Fruit fly (Drosophila melanogaster) whole organism: ENCODE data around the gene CG7530.

ENCODE experiments used
- CG8478 ChIP-seq: fragments of >200 bp; optimal IDR thresholded peaks from 2 replicates; lab custom pipeline; 2018; ENCODE audit warnings: inconsistent platforms
- Dll ChIP-seq: fragments of >200 bp; optimal IDR thresholded peaks from 2 replicates; lab custom pipeline; 2017
- EcR ChIP-seq, 2 experiments: fragments of >200 bp; optimal IDR thresholded peaks; 2 replicates each; lab custom pipeline; 2017; ENCODE audit warnings: missing biosample characterization in 2 of 2, missing genetic modification characterization in 2 of 2, missing genetic modification reagents in 2 of 2
- pan ChIP-seq: fragments of >200 bp; optimal IDR thresholded peaks from 2 replicates; lab custom pipeline; 2017
- psq ChIP-seq: fragments of >200 bp; optimal IDR thresholded peaks from 2 replicates; lab custom pipeline; 2017
- usp ChIP-seq: fragments of >200 bp; optimal IDR thresholded peaks from 2 replicates; lab custom pipeline; 2017; ENCODE audit warnings: missing biosample characterization, missing genetic modification characterization, mixed read lengths

CG7530 gene

DNA sequence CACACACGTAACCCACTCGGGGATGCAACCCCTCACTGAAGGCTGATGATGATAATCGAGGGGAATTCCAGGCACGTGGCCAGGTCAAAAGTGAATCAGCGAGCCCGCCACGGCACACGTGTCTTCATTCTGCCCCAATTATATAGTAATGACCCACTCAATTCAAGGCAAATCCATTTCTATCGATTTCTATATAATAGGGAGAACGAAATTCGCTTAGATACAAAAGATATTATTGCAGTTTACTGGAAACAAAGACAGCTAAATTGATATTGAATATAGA is 38.4 kb downstream of the CG7530 start:
- TF ChIP-seq psq (lab: Kevin White, UChicago) (no peak), usp (GFP tag; lab: Kevin White, UChicago) (no peak), EcR (GFP tag; optimal IDR thresholded peaks at IDR 0.05; lab: Kevin White, UChicago) (no peak), Dll (lab: Kevin White, UChicago) (no peak), CG8478 (no peak)

DNA sequence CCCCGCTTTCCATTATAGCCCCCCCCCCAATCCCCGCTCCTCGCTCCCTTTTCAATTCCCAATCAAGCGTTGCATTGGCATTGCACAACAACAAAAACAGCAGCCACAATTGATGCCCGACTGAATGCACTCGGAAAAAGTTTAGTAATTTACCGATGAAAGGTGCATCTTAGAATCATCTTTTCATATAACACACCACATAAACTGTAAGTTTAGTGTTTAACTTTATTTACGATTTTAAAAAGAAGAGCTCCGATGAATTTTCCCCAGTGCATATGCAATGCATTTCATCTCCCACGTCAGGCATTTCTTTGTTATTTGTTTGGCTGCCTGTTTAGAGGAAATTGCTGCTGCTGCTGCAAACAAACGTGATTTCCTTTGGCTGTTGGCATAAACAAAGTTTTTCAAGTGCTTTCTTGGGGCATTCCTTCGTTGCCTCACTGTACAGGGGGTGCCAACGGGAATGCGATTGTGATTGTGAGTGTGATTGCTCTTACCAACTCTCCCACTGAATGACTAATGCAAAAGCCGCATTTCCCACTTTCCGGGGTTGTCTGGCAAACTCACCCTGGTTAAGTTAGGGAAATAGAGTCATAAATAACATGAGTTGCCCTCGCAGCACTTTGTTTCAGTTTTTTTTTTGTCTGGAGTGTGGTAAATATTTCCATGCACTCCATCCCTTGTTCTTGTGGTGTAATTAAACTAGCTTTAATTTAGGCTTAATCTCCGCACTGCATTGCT is 38.9 kb downstream of the CG7530 start:
- no peak for TF ChIP-seq usp (GFP tag; lab: Kevin White, UChicago)
- no peak for TF ChIP-seq CG8478
- no peak for TF ChIP-seq Dll (lab: Kevin White, UChicago)
- no peak for TF ChIP-seq pan
- no peak for TF ChIP-seq EcR (GFP tag; optimal IDR thresholded peaks at IDR 0.05; lab: Kevin White, UChicago)
- no peak for TF ChIP-seq psq (lab: Kevin White, UChicago)

DNA sequence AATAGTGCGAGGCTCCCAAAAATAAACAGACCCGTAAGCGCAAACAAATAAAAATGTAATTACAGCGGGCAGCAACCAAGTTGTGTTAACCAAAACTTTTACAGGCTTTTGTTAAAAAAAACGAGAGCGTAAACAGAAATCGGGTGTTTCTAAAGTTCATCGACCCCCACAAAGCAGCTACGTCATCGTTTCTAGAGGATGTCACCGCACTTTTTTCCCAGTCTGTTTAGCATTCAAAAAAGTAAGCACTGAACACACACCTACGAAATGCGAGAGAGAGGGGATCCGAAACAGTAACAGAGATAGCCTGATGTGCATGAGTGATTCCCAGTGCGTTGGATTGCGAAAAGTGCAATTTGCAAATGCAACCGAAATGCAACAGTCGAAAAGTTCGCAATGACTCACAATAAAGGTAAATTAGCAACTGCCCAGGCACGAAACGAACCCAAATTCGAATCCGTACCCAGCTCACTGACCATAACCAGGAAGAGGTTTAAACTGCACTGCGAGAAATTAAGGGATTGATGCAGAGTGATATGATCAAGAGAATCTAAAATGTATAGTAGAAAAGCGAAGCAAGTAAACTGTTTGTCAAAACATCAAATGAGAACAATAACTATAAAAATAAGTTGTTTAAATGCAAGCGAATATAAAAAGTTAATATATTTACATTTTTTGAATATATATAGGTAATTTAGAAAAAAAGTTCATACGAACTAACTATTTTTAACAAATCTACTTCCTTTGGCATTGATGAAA is 40.1 kb downstream of the CG7530 start:
- TF ChIP-seq psq (lab: Kevin White, UChicago), result no peak
- peak; percentile 48 for TF ChIP-seq EcR (GFP tag; optimal IDR thresholded peaks at IDR 0.05; lab: Kevin White, UChicago)

DNA sequence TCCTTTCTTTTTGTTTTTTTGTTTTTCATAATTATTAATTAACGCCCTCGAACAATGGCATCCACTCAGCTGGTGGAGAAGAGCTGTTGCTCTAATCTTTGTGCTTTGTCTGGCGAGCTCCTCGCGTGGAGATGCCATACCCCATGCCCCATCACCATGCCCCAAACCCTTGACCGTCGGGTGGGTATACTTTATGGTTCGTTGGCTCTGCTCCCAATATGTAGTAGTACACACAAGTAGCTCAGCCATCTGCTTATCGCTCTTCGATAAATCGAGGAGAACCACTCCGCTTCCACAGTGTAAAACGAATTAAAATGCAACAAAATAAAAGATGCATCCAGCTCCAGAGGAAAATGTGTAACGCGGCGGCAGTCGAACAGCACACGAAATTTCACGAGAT is 41.2 kb downstream of the CG7530 start:
- peak in 1 of 2 experiments; percentile 9 for TF ChIP-seq EcR (GFP tag; optimal IDR thresholded peaks at IDR 0.05; lab: Kevin White, UChicago)
- no peak for TF ChIP-seq CG8478

DNA sequence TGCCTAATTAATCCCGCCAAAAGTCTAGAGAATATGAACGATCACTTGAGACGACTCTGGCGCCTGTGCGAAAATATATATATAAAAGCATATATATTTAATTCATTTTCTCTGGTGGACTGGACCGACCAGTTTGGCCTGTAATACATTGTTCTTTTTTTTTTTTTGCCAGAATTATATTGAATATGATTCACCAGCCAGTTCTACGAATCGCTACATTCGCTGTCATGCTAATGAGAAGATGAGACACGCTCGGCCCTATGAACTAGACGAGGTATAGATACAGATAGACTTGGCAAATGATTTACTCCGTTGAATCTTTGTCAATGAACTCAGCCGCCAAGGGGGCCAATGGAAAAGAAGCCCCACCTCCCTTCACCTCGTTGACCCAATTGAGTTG is 44.0 kb downstream of the CG7530 start:
- TF ChIP-seq EcR (GFP tag; optimal IDR thresholded peaks at IDR 0.05; lab: Kevin White, UChicago), result no peak

DNA sequence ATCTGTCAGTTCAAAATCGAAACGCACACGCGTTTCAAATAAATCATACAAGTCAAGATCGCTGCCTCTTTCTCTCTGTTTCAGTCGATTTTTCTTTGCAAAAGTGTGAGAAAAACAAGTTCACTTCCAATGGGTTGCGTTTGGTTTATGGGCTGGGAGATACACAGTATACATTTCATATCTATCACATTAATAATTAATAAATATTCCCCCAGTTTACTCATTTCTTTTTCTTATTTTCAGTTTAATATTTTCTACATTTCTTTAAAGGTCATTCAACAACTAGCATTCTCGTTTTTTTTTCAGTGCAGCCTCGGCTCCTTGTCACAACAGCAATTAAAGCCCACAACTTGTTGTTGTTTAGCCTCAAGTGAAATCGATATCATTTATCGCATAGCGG is 47.4 kb downstream of the CG7530 start:
- TF ChIP-seq CG8478 (no peak), psq (lab: Kevin White, UChicago) (no peak), Dll (lab: Kevin White, UChicago) (no peak)

DNA sequence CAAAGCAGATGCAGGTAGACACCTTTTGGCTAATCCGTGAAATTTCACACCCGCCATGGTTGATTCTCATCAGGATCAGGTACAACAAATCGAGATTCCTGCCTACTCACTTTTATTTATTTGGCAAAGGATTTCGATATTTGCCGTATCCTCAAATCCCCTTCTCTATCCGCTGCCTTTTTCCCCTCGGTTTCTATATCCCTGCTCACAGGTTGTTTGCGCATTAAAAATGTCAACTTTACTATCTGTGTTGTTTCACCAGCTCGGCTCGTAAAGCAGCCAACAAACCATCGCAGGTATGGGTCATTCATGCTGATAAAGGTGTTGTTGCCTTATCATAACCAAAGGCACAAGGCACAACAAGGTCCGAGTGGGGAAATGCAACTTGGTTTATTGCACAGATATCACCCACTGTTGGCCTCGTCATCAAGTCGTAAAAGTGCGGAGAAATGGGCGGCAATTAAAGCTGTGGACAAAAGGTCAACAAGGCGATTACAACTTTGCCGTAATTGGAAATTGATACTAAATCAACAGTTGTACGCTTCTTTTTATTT is 51.1 kb downstream of the CG7530 start:
- TF ChIP-seq Dll (lab: Kevin White, UChicago) (no peak), psq (lab: Kevin White, UChicago) (no peak), pan (no peak), usp (GFP tag; lab: Kevin White, UChicago) (no peak), CG8478 (no peak), EcR (GFP tag; optimal IDR thresholded peaks at IDR 0.05; lab: Kevin White, UChicago) (no peak)

DNA sequence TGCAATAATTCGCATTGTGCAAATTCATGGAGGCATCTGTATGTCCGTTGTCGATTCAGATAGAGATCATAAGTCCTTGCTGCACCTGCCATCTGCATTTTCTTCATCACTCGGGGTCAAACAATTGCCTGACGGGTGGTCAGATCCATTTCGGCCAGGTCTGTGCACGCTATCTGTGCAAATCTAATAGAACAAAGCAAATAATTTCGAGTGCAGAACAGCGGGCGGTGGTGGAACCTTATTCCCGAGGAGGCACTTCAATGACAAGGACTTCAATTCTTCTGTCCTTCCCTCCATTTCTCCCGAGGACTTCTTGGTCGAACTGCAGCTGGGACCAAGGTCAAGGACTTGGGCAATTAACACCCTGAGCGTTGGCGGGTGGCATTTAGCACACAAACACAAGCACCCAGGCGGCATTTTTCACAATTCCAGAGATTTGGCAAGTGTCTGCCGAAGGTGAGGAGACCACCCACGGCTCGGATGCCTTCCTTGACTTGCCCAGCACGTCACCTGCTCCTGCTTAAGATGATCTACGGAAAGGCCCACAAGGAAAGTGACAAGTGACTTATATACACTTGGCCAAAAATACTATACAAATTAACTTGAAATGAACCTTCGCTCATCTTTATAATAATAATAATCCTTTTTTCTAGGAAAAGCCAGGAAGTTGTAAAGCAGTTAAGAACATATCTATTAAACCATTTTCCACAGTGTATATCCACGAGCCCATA is 51.8 kb downstream of the CG7530 start:
- TF ChIP-seq pan (no peak), psq (lab: Kevin White, UChicago) (no peak), CG8478 (no peak), Dll (lab: Kevin White, UChicago) (no peak), usp (GFP tag; lab: Kevin White, UChicago) (no peak), EcR (GFP tag; optimal IDR thresholded peaks at IDR 0.05; lab: Kevin White, UChicago) (no peak)

DNA sequence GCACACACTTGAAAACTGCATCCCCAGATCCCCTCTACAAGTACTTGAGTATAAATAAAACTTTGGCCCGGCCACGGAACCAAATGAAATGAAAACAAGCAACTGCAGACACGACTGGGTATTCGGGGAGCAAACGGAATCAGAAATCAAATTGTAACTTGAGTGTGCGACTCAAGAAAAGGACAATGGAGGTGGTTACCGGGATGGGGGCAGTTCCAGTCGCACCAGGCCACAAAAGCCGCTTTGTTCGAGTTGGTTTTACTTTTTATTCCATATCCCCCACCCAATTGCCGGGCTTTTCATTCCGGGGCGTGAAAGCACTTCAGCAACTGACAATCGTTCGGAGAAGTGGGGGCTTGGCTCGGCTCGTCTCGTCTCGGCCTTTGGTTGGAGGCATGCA is 53.5 kb downstream of the CG7530 start:
- no peak for TF ChIP-seq Dll (lab: Kevin White, UChicago)
- TF ChIP-seq EcR (GFP tag; optimal IDR thresholded peaks at IDR 0.05; lab: Kevin White, UChicago), result no peak
- no peak for TF ChIP-seq CG8478
- no peak for TF ChIP-seq usp (GFP tag; lab: Kevin White, UChicago)
- no peak for TF ChIP-seq psq (lab: Kevin White, UChicago)
- TF ChIP-seq pan, result no peak

DNA sequence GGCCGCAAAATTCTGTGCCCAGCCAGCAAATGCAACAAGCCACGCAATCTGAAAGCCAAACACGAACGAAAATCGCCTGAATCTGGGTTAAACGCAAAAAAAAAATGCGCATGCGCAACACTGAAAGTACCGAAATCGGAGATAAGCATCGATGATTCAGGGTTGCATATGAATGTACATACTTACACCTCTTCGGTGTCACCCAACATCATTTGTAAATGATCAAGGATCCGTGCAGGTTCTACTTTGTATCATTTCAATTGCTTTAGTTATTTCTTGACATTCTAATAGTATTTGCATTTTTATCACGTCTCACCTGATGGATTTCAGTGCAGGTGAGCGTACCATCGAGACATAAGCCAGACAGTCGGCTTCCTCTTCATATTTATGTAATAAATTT is 54.2 kb downstream of the CG7530 start:
- TF ChIP-seq usp (GFP tag; lab: Kevin White, UChicago) (no peak), Dll (lab: Kevin White, UChicago) (no peak), pan (no peak)

DNA sequence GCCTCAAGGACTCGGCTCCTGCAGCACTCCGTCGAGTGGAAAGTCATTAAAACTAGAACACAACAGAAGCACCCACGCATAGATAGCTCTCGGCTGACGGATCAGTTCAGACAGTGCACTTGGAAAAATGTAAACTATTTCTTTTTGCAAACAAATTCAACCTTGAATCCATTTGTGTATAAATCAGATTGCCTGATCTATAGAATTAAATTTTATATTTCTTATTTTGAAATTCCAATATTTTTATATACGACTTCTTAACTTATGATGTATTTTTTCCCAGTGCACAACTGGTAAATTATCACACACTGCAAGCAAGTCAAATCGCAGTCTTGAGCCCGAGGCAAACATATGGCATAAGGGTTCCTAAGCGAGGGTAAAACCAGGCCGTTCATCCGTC is 56.5 kb downstream of the CG7530 start:
- TF ChIP-seq Dll (lab: Kevin White, UChicago), result no peak
- TF ChIP-seq pan, result no peak
- TF ChIP-seq usp (GFP tag; lab: Kevin White, UChicago), result no peak
- TF ChIP-seq EcR (GFP tag; optimal IDR thresholded peaks at IDR 0.05; lab: Kevin White, UChicago), result no peak
- no peak for TF ChIP-seq psq (lab: Kevin White, UChicago)
- TF ChIP-seq CG8478, result no peak
